Fruit fly (Drosophila melanogaster) whole organism, adult: ENCODE results near the gene CG15725.

Experiments used
- CG11617 ChIP-seq: fragments of 200-800 bp; sonication (Bioruptor generic); optimal IDR thresholded peaks from 2 replicates; lab custom pipeline; 2017; ENCODE audit warnings: mild to moderate bottlenecking, missing biosample characterization, missing genetic modification reagents, missing genetic modification characterization
- CG12768 ChIP-seq: fragments of 200-800 bp; sonication (Bioruptor generic); optimal IDR thresholded peaks from 2 replicates; lab custom pipeline; 2017; ENCODE audit warnings: missing biosample characterization, missing genetic modification characterization, mild to moderate bottlenecking, moderate library complexity, missing genetic modification reagents
- CG14711 ChIP-seq: fragments of 200-800 bp; sonication (Bioruptor generic); optimal IDR thresholded peaks from 2 replicates; lab custom pipeline; 2018; ENCODE audit warnings: missing biosample characterization, mild to moderate bottlenecking, missing genetic modification characterization, moderate library complexity
- CG1620 ChIP-seq: fragments of 200-800 bp; sonication (Bioruptor generic); optimal IDR thresholded peaks from 2 replicates; lab custom pipeline; 2016; ENCODE audit warnings: missing biosample characterization, missing genetic modification characterization
- CG33017 ChIP-seq: fragments of 200-800 bp; sonication (Bioruptor generic); optimal IDR thresholded peaks from 2 replicates; lab custom pipeline; 2018; ENCODE audit warnings: missing biosample characterization, mild to moderate bottlenecking, missing genetic modification characterization, moderate library complexity
- CG5204 ChIP-seq: fragments of 200-800 bp; sonication (Bioruptor generic); optimal IDR thresholded peaks from 2 replicates; lab custom pipeline; 2016; ENCODE audit warnings: missing biosample characterization, missing genetic modification characterization
- CG7045 ChIP-seq: fragments of 200-800 bp; sonication (Bioruptor generic); optimal IDR thresholded peaks from 2 replicates; lab custom pipeline; 2017; ENCODE audit warnings: missing biosample characterization, mild to moderate bottlenecking, missing genetic modification characterization
- CG7101 ChIP-seq: fragments of 200-800 bp; sonication (Bioruptor generic); optimal IDR thresholded peaks from 2 replicates; lab custom pipeline; 2018; ENCODE audit warnings: missing biosample characterization, mild to moderate bottlenecking, missing genetic modification characterization, moderate library complexity
- Clk ChIP-seq: fragments of 200-800 bp; sonication (Bioruptor generic); optimal IDR thresholded peaks from 2 replicates; lab custom pipeline; 2017; ENCODE audit warnings: missing biosample characterization, missing genetic modification characterization
- Crg-1 ChIP-seq: fragments of 200-800 bp; sonication (Bioruptor generic); optimal IDR thresholded peaks from 2 replicates; lab custom pipeline; 2016; ENCODE audit warnings: missing biosample characterization, missing genetic modification characterization
- Hr96 ChIP-seq: fragments of 200-800 bp; sonication (Bioruptor generic); optimal IDR thresholded peaks from 2 replicates; lab custom pipeline; 2016; ENCODE audit warnings: missing biosample characterization, missing genetic modification characterization
- Mnt ChIP-seq: fragments of 200-800 bp; sonication (Bioruptor generic); optimal IDR thresholded peaks from 2 replicates; lab custom pipeline; 2016; ENCODE audit warnings: missing biosample characterization, mild to moderate bottlenecking, missing genetic modification characterization
- bab1 ChIP-seq: fragments of 200-800 bp; sonication (Bioruptor generic); optimal IDR thresholded peaks from 3 replicates; lab custom pipeline; 2019; ENCODE audit warnings: missing biosample characterization, mild to moderate bottlenecking, missing genetic modification characterization, moderate library complexity
- cic ChIP-seq: fragments of 200-800 bp; sonication (Bioruptor generic); optimal IDR thresholded peaks from 2 replicates; lab custom pipeline; 2017; ENCODE audit warnings: missing biosample characterization, mild to moderate bottlenecking, missing genetic modification characterization, moderate library complexity
- cnc ChIP-seq, 2 experiments: fragments of >200 bp; optimal IDR thresholded peaks; 2 replicates each; lab custom pipeline; 2017
- kay ChIP-seq: fragments of 200-800 bp; sonication (Bioruptor generic); peaks from one replicate; lab custom pipeline; 2016; ENCODE audit warnings: missing biosample characterization, missing genetic modification characterization, borderline replicate concordance
- ovo ChIP-seq: fragments of 200-800 bp; sonication (Bioruptor generic); optimal IDR thresholded peaks from 2 replicates; lab custom pipeline; 2016; ENCODE audit warnings: missing biosample characterization, missing genetic modification characterization
- pad ChIP-seq: fragments of 200-800 bp; sonication (Bioruptor generic); optimal IDR thresholded peaks from 3 replicates; lab custom pipeline; 2017; ENCODE audit warnings: missing biosample characterization, missing genetic modification characterization, mild to moderate bottlenecking, moderate library complexity, missing genetic modification reagents
- tj ChIP-seq: fragments of 200-800 bp; sonication (Bioruptor generic); optimal IDR thresholded peaks from 3 replicates; lab custom pipeline; 2017; ENCODE audit warnings: missing biosample characterization, mild to moderate bottlenecking, missing genetic modification characterization, moderate library complexity
- toe ChIP-seq: fragments of 200-800 bp; sonication (Bioruptor generic); optimal IDR thresholded peaks from 2 replicates; lab custom pipeline; 2016; ENCODE audit warnings: missing biosample characterization, missing genetic modification characterization

Gene CG15725

dm6 chrX:12725187-12725919, 19.7 kb downstream of the CG15725 start:
- TF ChIP-seq Hr96 (no peak), kay (GFP tag; lab: Kevin White, UChicago) (peak; percentile 97), CG5204 (GFP tag; lab: Kevin White, UChicago) (no peak), Mnt (GFP tag; lab: Kevin White, UChicago) (peak; percentile 45), CG14711 (tag; lab: Kevin White, UChicago) (no peak), CG11617 (GFP tag; lab: Kevin White, UChicago) (peak; percentile 65), toe (GFP tag; lab: Kevin White, UChicago) (peak; percentile 48), CG7045 (GFP tag; lab: Kevin White, UChicago) (peak; percentile 65), cnc (optimal IDR thresholded peaks at IDR 0.05; lab: Kevin White, UChicago) (no peak), pad (GFP tag; lab: Kevin White, UChicago) (peak; percentile 41), tj (GFP tag; lab: Kevin White, UChicago) (peak; percentile 97), CG7101 (tag; lab: Kevin White, UChicago) (peak; percentile 22), bab1 (GFP tag; lab: Kevin White, UChicago) (no peak), Crg-1 (peak; percentile 48), Clk (GFP tag; lab: Kevin White, UChicago) (no peak), CG12768 (GFP tag; lab: Kevin White, UChicago) (peak; percentile 75), cic (GFP tag; lab: Kevin White, UChicago) (peak; percentile 88), ovo (peak; percentile 67), CG33017 (tag; lab: Kevin White, UChicago) (peak; percentile 52), CG1620 (GFP tag; lab: Kevin White, UChicago) (peak; percentile 1)

dm6 chrX:12727642-12728228, 22.1 kb downstream of the CG15725 start:
- TF ChIP-seq cic (GFP tag; lab: Kevin White, UChicago): peak; percentile 60
- TF ChIP-seq tj (GFP tag; lab: Kevin White, UChicago): peak; percentile 57
- TF ChIP-seq pad (GFP tag; lab: Kevin White, UChicago): peak; percentile 4
- TF ChIP-seq CG12768 (GFP tag; lab: Kevin White, UChicago): no peak
- TF ChIP-seq kay (GFP tag; lab: Kevin White, UChicago): peak; percentile 65
- no peak for TF ChIP-seq CG14711 (tag; lab: Kevin White, UChicago)

- TF ChIP-seq Clk (GFP tag; lab: Kevin White, UChicago) (no peak), CG7101 (tag; lab: Kevin White, UChicago) (no peak), Hr96 (no peak), CG33017 (tag; lab: Kevin White, UChicago) (no peak), Crg-1 (no peak)
These were observed 25.4 kb downstream of the CG15725 start for dm6 chrX:12731077-12731476.

- TF ChIP-seq CG7101 (tag; lab: Kevin White, UChicago): no peak
- no peak for TF ChIP-seq Clk (GFP tag; lab: Kevin White, UChicago)
- peak; percentile 12 for TF ChIP-seq Mnt (GFP tag; lab: Kevin White, UChicago)
- TF ChIP-seq CG7045 (GFP tag; lab: Kevin White, UChicago): no peak
- no peak for TF ChIP-seq kay (GFP tag; lab: Kevin White, UChicago)
- no peak for TF ChIP-seq CG12768 (GFP tag; lab: Kevin White, UChicago)
- no peak for TF ChIP-seq ovo
- no peak for TF ChIP-seq CG11617 (GFP tag; lab: Kevin White, UChicago)
- TF ChIP-seq cic (GFP tag; lab: Kevin White, UChicago): peak; percentile 15
- no peak for TF ChIP-seq CG14711 (tag; lab: Kevin White, UChicago)
- TF ChIP-seq bab1 (GFP tag; lab: Kevin White, UChicago): no peak
- no peak for TF ChIP-seq toe (GFP tag; lab: Kevin White, UChicago)
- TF ChIP-seq Crg-1: no peak
- TF ChIP-seq tj (GFP tag; lab: Kevin White, UChicago): peak; percentile 3
- no peak for TF ChIP-seq Hr96
- TF ChIP-seq cnc (optimal IDR thresholded peaks at IDR 0.05; lab: Kevin White, UChicago): no peak
- no peak for TF ChIP-seq CG33017 (tag; lab: Kevin White, UChicago)
- TF ChIP-seq CG1620 (GFP tag; lab: Kevin White, UChicago): no peak
- no peak for TF ChIP-seq CG5204 (GFP tag; lab: Kevin White, UChicago)
- TF ChIP-seq pad (GFP tag; lab: Kevin White, UChicago): no peak
These were observed 26.8 kb downstream of the CG15725 start for dm6 chrX:12732486-12732885.

- TF ChIP-seq CG11617 (GFP tag; lab: Kevin White, UChicago) (no peak), tj (GFP tag; lab: Kevin White, UChicago) (peak; percentile 78), CG7101 (tag; lab: Kevin White, UChicago) (peak; percentile 14), bab1 (GFP tag; lab: Kevin White, UChicago) (peak; percentile 11)
These were observed 28.1 kb downstream of the CG15725 start for dm6 chrX:12733770-12734189.

- TF ChIP-seq kay (GFP tag; lab: Kevin White, UChicago) (peak; percentile 45), CG7045 (GFP tag; lab: Kevin White, UChicago) (no peak)
These were observed 28.7 kb downstream of the CG15725 start for dm6 chrX:12734354-12734709.
